Worm (Caenorhabditis elegans): ENCODE results near the gene srt-6.
A peak's percentile ranks its signal among the peaks of the same experiment; 100 is the strongest.

srt-6 gene

DNA sequence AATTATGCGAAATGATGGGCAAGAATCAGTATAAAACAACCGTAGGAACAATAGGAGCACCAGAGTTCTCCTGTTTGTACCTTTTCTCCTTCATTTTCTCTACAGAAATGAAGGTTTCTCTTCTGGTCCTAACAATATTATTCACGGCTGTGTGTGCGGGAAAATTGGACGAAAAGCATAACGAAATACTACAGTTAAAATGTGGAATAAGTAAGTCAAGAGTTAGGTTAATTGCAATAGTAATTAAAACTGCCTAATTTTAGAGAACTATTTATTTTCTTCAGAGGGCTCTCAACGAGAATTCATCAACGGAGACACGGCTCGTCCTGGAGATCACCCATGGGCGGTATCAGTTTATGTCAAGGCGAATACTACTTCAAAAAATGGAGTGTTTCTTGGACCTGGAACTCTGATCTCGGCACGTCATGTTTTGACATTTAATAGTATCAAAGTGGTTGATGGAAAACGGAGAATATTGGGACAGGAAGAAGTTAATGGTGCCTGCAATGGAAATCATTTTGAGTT is 40.8 kb upstream of the srt-6 start, which contains the start of gene try-12:
TSS of gene try-12 (plus strand) at position 51 of the 525 bp plus-strand sequence.
- TF ChIP-seq snpc-1.1 (tag; optimal IDR thresholded peaks at IDR 0.05; ENCODE audit: insufficient read depth), result no peak
- no peak for TF ChIP-seq mcd-1 (GFP tag; IDR thresholded peaks at IDR 0.05)
- TF ChIP-seq B0035.1 (tag; optimal IDR thresholded peaks at IDR 0.05), result no peak
- no peak for TF ChIP-seq madf-3 (GFP tag; IDR thresholded peaks at IDR 0.05)
- TF ChIP-seq gei-17 (GFP tag; optimal IDR thresholded peaks at IDR 0.05), result no peak
- TF ChIP-seq rcor-1 (GFP tag; IDR thresholded peaks at IDR 0.05), result no peak
- TF ChIP-seq madf-8 (GFP tag; conservative IDR thresholded peaks at IDR 0.05), result no peak
- TF ChIP-seq C17E4.6 (GFP tag; IDR thresholded peaks at IDR 0.05), result no peak

DNA sequence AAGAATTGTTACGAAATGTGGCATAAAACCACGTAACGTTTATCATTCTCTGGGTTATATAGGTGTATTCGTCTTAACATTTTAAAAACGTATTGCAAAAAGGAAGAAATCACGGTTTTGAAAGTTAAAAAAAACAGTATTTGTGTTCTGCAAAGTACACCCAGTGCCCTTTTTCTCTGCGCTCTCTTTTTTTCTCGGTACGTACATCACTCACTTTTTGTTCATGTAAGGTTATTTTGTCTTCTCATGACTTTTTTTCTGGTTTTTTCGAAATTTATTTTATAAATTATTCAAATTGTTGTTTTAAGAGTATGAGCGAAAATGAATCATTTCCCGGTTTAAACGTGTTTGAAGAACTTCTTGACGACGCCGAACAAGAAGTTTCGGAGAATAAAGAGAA is 38.4 kb upstream of the srt-6 start, which contains the start of gene F25E5.5:
TSS of gene F25E5.5 (plus strand) at position 301 of the 400 bp plus-strand sequence.
- TF ChIP-seq ztf-18 (tag; optimal IDR thresholded peaks at IDR 0.05) (no peak), ZK185.1 (tag; optimal IDR thresholded peaks at IDR 0.05; ENCODE audit: poor library complexity, severe bottlenecking) (no peak), cebp-1 (GFP tag; IDR thresholded peaks at IDR 0.05) (no peak), cebp-1 (tag; optimal IDR thresholded peaks at IDR 0.05) (peak; percentile 4)

DNA sequence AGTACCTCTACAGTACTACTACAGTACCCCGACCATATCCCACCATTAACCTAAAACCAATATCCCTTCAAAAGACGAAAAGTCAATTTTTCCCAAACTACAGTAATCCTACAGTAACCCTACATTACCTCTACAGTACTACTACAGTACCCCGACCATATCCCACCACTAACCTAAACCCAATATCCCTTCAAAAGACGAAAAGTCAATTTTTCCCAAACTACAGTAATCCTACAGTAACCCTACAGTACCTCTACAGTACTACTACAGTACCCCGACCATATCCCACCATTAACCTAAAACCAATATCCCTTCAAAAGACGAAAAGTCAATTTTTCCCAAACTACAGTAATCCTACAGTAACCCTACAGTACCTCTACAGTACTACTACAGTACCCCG is 35.7 kb upstream of the srt-6 start, which contains the start of gene nhr-141:
TSS of gene nhr-141 (plus strand) at position 331 of the 400 bp plus-strand sequence.
- TF ChIP-seq madf-3 (GFP tag; IDR thresholded peaks at IDR 0.05) (peak; percentile 65; the same call in 1 of the 2 replicates), egrh-3 (GFP tag; IDR thresholded peaks at IDR 0.05) (peak; percentile 55)

DNA sequence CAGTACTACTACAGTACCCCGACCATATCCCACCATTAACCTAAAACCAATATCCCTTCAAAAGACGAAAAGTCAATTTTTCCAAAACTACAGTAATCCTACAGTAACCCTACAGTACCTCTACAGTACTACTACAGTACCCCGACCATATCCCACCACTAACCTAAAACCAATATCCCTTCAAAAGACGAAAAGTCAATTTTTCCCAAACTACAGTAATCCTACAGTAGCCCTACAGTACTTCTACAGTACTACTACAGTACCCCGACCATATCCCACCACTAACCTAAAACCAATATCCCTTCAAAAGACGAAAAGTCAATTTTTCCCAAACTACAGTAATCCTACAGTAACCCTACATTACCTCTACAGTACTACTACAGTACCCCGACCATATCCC is 34.9 kb upstream of the srt-6 start:
- TF ChIP-seq ztf-6 (GFP tag; IDR thresholded peaks at IDR 0.05) (0 out of 2 replicates have a peak, but pooled peaks have one; percentile 35), attf-3 (GFP tag; conservative IDR thresholded peaks at IDR 0.05) (peak; percentile 62), bed-2 (GFP tag; IDR thresholded peaks at IDR 0.05) (peak; percentile 9; the same call in 1 of the 2 replicates), ekl-4 (GFP tag; IDR thresholded peaks at IDR 0.05) (peak; percentile 21; the same call in 1 of the 2 replicates), ztf-25 (GFP tag; IDR thresholded peaks at IDR 0.05) (0 out of 2 replicates have a peak, but pooled peaks have one; percentile 75), F37B4.10 (GFP tag; IDR thresholded peaks at IDR 0.05) (peak; percentile 94; the same call in 1 of the 2 replicates), sea-2 (GFP tag; IDR thresholded peaks at IDR 0.05) (0 out of 2 replicates have a peak, but pooled peaks have one; percentile 33), F39B2.1 (GFP tag; IDR thresholded peaks at IDR 0.05) (0 out of 2 replicates have a peak, but pooled peaks have one; percentile 51), Y67H2A.10 (GFP tag; conservative IDR thresholded peaks at IDR 0.05) (peak; percentile 19; the same call in 1 of the 2 replicates), ztf-28 (GFP tag; IDR thresholded peaks at IDR 0.05) (0 out of 2 replicates have a peak, but pooled peaks have one; percentile 43), egrh-3 (GFP tag; IDR thresholded peaks at IDR 0.05) (peak; percentile 88), bed-1 (GFP tag; IDR thresholded peaks at IDR 0.05) (0 out of 2 replicates have a peak, but pooled peaks have one; percentile 20), egl-18 (GFP tag; IDR thresholded peaks at IDR 0.05) (0 out of 2 replicates have a peak, but pooled peaks have one; percentile 53), pbrm-1 (GFP tag; IDR thresholded peaks at IDR 0.05) (0 out of 2 replicates have a peak, but pooled peaks have one; percentile 34)

DNA sequence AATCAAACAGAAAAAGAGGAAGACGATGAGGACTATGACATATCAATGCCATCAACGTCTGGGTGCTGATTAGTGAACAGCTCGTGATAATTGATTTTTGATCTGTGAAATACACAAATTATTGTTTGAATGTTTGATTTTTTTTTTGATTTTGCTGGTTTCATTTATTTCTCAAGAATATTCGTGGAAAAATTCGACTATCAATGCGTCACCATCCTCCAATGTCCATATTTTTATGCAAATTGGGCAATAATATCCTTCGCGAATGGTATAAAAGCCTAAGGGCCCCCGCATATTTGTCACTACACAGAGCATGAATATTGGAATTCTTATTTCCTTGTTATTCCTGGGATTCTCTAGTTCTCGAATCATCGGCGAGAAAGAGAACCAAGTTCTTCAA is 31.2 kb upstream of the srt-6 start, which contains the start of gene try-13:
TSS of gene try-13 (plus strand) at position 301 of the 400 bp plus-strand sequence.
- TF ChIP-seq unc-62 (GFP tag; optimal IDR thresholded peaks at IDR 0.05) (no peak), him-1 (tag; optimal IDR thresholded peaks at IDR 0.05) (no peak), nfya-2 (GFP tag; IDR thresholded peaks at IDR 0.05) (no peak), die-1 (tag; optimal IDR thresholded peaks at IDR 0.05) (no peak), attf-5 (GFP tag; optimal IDR thresholded peaks at IDR 0.05) (no peak), B0019.2 (GFP tag; conservative IDR thresholded peaks at IDR 0.05) (no peak), egl-18 (GFP tag; IDR thresholded peaks at IDR 0.05) (no peak), ekl-4 (GFP tag; IDR thresholded peaks at IDR 0.05) (no peak), B0035.1 (tag; optimal IDR thresholded peaks at IDR 0.05) (no peak), let-607 (tag; optimal IDR thresholded peaks at IDR 0.05) (no peak), hlh-26 (GFP tag; conservative IDR thresholded peaks at IDR 0.05) (no peak), dpff-1 (tag; optimal IDR thresholded peaks at IDR 0.05) (no peak), athp-1 (tag; optimal IDR thresholded peaks at IDR 0.05) (no peak), F55B11.4 (tag; optimal IDR thresholded peaks at IDR 0.05; ENCODE audit: borderline replicate concordance, insufficient read depth) (no peak), hsf-1 (GFP tag; IDR thresholded peaks at IDR 0.05) (no peak), sdz-38 (tag; optimal IDR thresholded peaks at IDR 0.05) (no peak), B0261.1 (tag; optimal IDR thresholded peaks at IDR 0.05) (no peak), mcd-1 (GFP tag; IDR thresholded peaks at IDR 0.05) (no peak)

All from whole organism, young adult.